Fruit fly (Drosophila melanogaster): ENCODE measurements around the gene CG13708.
A peak's percentile ranks its signal among the peaks of the same experiment; 100 is the strongest.

- TF ChIP-seq CG7368 (GFP tag; optimal IDR thresholded peaks at IDR 0.05) (no peak), CG31627 (GFP tag; optimal IDR thresholded peaks at IDR 0.05) (peak; percentile 54), CG10631 (GFP tag; optimal IDR thresholded peaks at IDR 0.05) (no peak)
These were observed 7.8 kb downstream of the CG13708 start, which contains the start of the genes Dhc64C and LeuRS-m for dm6 chr3L:4825584-4825983.
